Worm (Caenorhabditis elegans) whole organism, L3 larva: ENCODE measurements around the gene npr-40.
A peak's percentile ranks its signal among the peaks of the same experiment; 100 is the strongest.

Experiments
- R02D3.7 ChIP-seq: fragments of 150-350 bp; optimal IDR thresholded peaks from 2 replicates; lab custom pipeline; 2014; ENCODE audit warnings: missing biosample characterization, missing genetic modification characterization
- ZK546.5 ChIP-seq: sonication (generic microtip); optimal IDR thresholded peaks from 2 replicates; lab custom pipeline; 2017; ENCODE audit warnings: missing biosample characterization, missing genetic modification characterization
- aly-2 ChIP-seq: fragments of 150-350 bp; optimal IDR thresholded peaks from 2 replicates; lab custom pipeline; 2014; ENCODE audit warnings: missing biosample characterization, missing genetic modification characterization
- ama-1 ChIP-seq: fragments of 150-350 bp; optimal IDR thresholded peaks from 2 replicates; lab custom pipeline; 2018
- ceh-16 ChIP-seq: sonication (generic microtip); optimal IDR thresholded peaks from 2 replicates; lab custom pipeline; 2017; ENCODE audit warnings: missing biosample characterization, missing genetic modification characterization
- ceh-28 ChIP-seq: fragments of 150-350 bp; optimal IDR thresholded peaks from 2 replicates; lab custom pipeline; 2014; ENCODE audit warnings: missing biosample characterization, missing genetic modification reagents, missing genetic modification characterization
- ceh-82 ChIP-seq: fragments of 150-350 bp; optimal IDR thresholded peaks from 2 replicates; lab custom pipeline; 2014; ENCODE audit warnings: missing biosample characterization, missing genetic modification characterization
- ceh-9 ChIP-seq: sonication (generic microtip); optimal IDR thresholded peaks from 2 replicates; lab custom pipeline; 2018; ENCODE audit warnings: missing biosample characterization, missing genetic modification characterization
- daf-12 ChIP-seq: fragments of 150-350 bp; optimal IDR thresholded peaks from 2 replicates; lab custom pipeline; 2014; ENCODE audit warnings: missing biosample characterization, missing genetic modification reagents, missing genetic modification characterization
- egl-27 ChIP-seq: sonication (generic microtip); optimal IDR thresholded peaks from 4 replicates; lab custom pipeline; 2017; ENCODE audit warnings: missing biosample characterization, missing genetic modification reagents, missing genetic modification characterization
- egl-5 ChIP-seq: fragments of 150-350 bp; optimal IDR thresholded peaks from 2 replicates; lab custom pipeline; 2017; ENCODE audit warnings: missing biosample characterization, missing genetic modification reagents, missing genetic modification characterization, inconsistent platforms
- elt-1 ChIP-seq: fragments of 150-350 bp; optimal IDR thresholded peaks from 2 replicates; lab custom pipeline; 2014; ENCODE audit warnings: missing biosample characterization, missing genetic modification characterization
- elt-2 ChIP-seq: sonication (generic microtip); optimal IDR thresholded peaks from 2 replicates; lab custom pipeline; 2016; ENCODE audit warnings: missing genetic modification reagents, mild to moderate bottlenecking, missing genetic modification characterization, missing compliant biosample characterization
- elt-3 ChIP-seq, 3 experiments: fragments of 150-350 bp in 1 of 3; sonication (generic microtip) in 2 of 3; optimal IDR thresholded peaks; 2 replicates in 2 of 3; 4 replicates in 1 of 3; lab custom pipeline; 2014 to 2017; ENCODE audit warnings: missing biosample characterization in 3 of 3, missing genetic modification characterization in 3 of 3
- eor-1 ChIP-seq, 2 experiments: fragments of 150-350 bp; optimal IDR thresholded peaks; 2 replicates each; lab custom pipeline; 2014 to 2018; ENCODE audit warnings: missing biosample characterization in 2 of 2, missing genetic modification characterization in 2 of 2
- fkh-10 ChIP-seq: sonication (generic microtip); optimal IDR thresholded peaks from 2 replicates; lab custom pipeline; 2017; ENCODE audit warnings: missing biosample characterization, missing genetic modification reagents, missing genetic modification characterization
- fkh-2 ChIP-seq: fragments of 150-350 bp; optimal IDR thresholded peaks from 2 replicates; lab custom pipeline; 2014; ENCODE audit warnings: missing biosample characterization, missing genetic modification reagents, missing genetic modification characterization
- fos-1 ChIP-seq: fragments of 150-350 bp; optimal IDR thresholded peaks from 2 replicates; lab custom pipeline; 2014; ENCODE audit warnings: missing biosample characterization, missing genetic modification characterization
- hmg-11 ChIP-seq: sonication (generic microtip); optimal IDR thresholded peaks from 2 replicates; lab custom pipeline; 2016; ENCODE audit warnings: missing genetic modification characterization, missing compliant biosample characterization
- jun-1 ChIP-seq: fragments of 150-350 bp; optimal IDR thresholded peaks from 2 replicates; lab custom pipeline; 2014; ENCODE audit warnings: missing biosample characterization, missing genetic modification reagents, missing genetic modification characterization
- lin-15B ChIP-seq: fragments of 150-350 bp; optimal IDR thresholded peaks from 2 replicates; lab custom pipeline; 2014; ENCODE audit warnings: missing biosample characterization, missing genetic modification characterization
- lin-39 ChIP-seq: fragments of 150-350 bp; optimal IDR thresholded peaks from 2 replicates; lab custom pipeline; 2018; ENCODE audit warnings: missing biosample characterization, missing genetic modification reagents, missing genetic modification characterization
- lsy-12 ChIP-seq: sonication (generic microtip); optimal IDR thresholded peaks from 2 replicates; lab custom pipeline; 2016; ENCODE audit warnings: mild to moderate bottlenecking, missing genetic modification characterization, missing compliant biosample characterization
- mdl-1 ChIP-seq: fragments of 150-350 bp; optimal IDR thresholded peaks from 2 replicates; lab custom pipeline; 2014; ENCODE audit warnings: missing biosample characterization, missing genetic modification characterization
- mml-1 ChIP-seq: fragments of 150-350 bp; sonication (generic microtip); optimal IDR thresholded peaks from 3 replicates; lab custom pipeline; 2014; ENCODE audit warnings: missing biosample characterization, missing genetic modification characterization
- nfya-1 ChIP-seq: sonication (generic microtip); optimal IDR thresholded peaks from 2 replicates; lab custom pipeline; 2017; ENCODE audit warnings: missing genetic modification characterization, mild to moderate bottlenecking, missing compliant biosample characterization, antibody characterized with exemption, moderate library complexity; ENCODE audit not compliant: insufficient read depth
- nhr-11 ChIP-seq: fragments of 150-350 bp; optimal IDR thresholded peaks from 2 replicates; lab custom pipeline; 2014; ENCODE audit warnings: missing biosample characterization, missing genetic modification characterization
- nhr-12 ChIP-seq: fragments of 150-350 bp; optimal IDR thresholded peaks from 2 replicates; lab custom pipeline; 2014; ENCODE audit warnings: missing biosample characterization, missing genetic modification characterization
- nhr-23 ChIP-seq: fragments of 150-350 bp; optimal IDR thresholded peaks from 2 replicates; lab custom pipeline; 2014; ENCODE audit warnings: missing biosample characterization, missing genetic modification reagents, missing genetic modification characterization
- nhr-237 ChIP-seq: fragments of 150-350 bp; optimal IDR thresholded peaks from 2 replicates; lab custom pipeline; 2014; ENCODE audit warnings: missing biosample characterization, missing genetic modification characterization
- nhr-25 ChIP-seq: sonication (generic microtip); optimal IDR thresholded peaks from 2 replicates; lab custom pipeline; 2017; ENCODE audit warnings: missing biosample characterization, missing genetic modification characterization
- nhr-28 ChIP-seq: fragments of 150-350 bp; optimal IDR thresholded peaks from 2 replicates; lab custom pipeline; 2014; ENCODE audit warnings: missing biosample characterization, missing genetic modification characterization
- nhr-43 ChIP-seq: sonication (generic microtip); optimal IDR thresholded peaks from 2 replicates; lab custom pipeline; 2016; ENCODE audit warnings: mild to moderate bottlenecking, missing genetic modification characterization, missing compliant biosample characterization; ENCODE audit not compliant: poor library complexity, severe bottlenecking
- nhr-67 ChIP-seq: fragments of 150-350 bp; optimal IDR thresholded peaks from 2 replicates; lab custom pipeline; 2014; ENCODE audit warnings: missing biosample characterization, missing genetic modification characterization
- nhr-76 ChIP-seq: fragments of 150-350 bp; sonication (generic microtip); optimal IDR thresholded peaks from 5 replicates; lab custom pipeline; 2014; ENCODE audit warnings: missing biosample characterization, missing genetic modification characterization
- nhr-77 ChIP-seq: fragments of 150-350 bp; optimal IDR thresholded peaks from 2 replicates; lab custom pipeline; 2014; ENCODE audit warnings: missing biosample characterization, missing genetic modification characterization
- pha-4 ChIP-seq: fragments of 150-350 bp; optimal IDR thresholded peaks from 2 replicates; lab custom pipeline; 2014; ENCODE audit warnings: missing biosample characterization, missing genetic modification reagents, missing genetic modification characterization
- pqm-1 ChIP-seq: fragments of 150-350 bp; optimal IDR thresholded peaks from 2 replicates; lab custom pipeline; 2017; ENCODE audit warnings: missing biosample characterization, missing genetic modification characterization, inconsistent platforms
- sea-2 ChIP-seq: fragments of 150-350 bp; sonication (generic microtip); optimal IDR thresholded peaks from 4 replicates; lab custom pipeline; 2014; ENCODE audit warnings: missing biosample characterization, missing genetic modification reagents, missing genetic modification characterization
- skn-1 ChIP-seq: fragments of 150-350 bp; optimal IDR thresholded peaks from 2 replicates; lab custom pipeline; 2014; ENCODE audit warnings: missing biosample characterization, missing genetic modification characterization
- snpc-4 ChIP-seq: fragments of 150-350 bp; optimal IDR thresholded peaks from 2 replicates; lab custom pipeline; 2014; ENCODE audit warnings: missing biosample characterization, missing genetic modification characterization
- tbx-2 ChIP-seq: sonication (generic microtip); optimal IDR thresholded peaks from 2 replicates; lab custom pipeline; 2016; ENCODE audit warnings: mild to moderate bottlenecking, missing genetic modification characterization, missing compliant biosample characterization
- unc-39 ChIP-seq: sonication (generic microtip); optimal IDR thresholded peaks from 4 replicates; lab custom pipeline; 2017; ENCODE audit warnings: missing biosample characterization, missing genetic modification characterization
- unc-62 ChIP-seq: fragments of 150-350 bp; sonication (generic microtip); optimal IDR thresholded peaks from 4 replicates; lab custom pipeline; 2014; ENCODE audit warnings: missing biosample characterization, missing genetic modification reagents, missing genetic modification characterization
- zag-1 ChIP-seq: fragments of 150-350 bp; optimal IDR thresholded peaks from 2 replicates; lab custom pipeline; 2014; ENCODE audit warnings: missing biosample characterization, missing genetic modification characterization
- ztf-11 ChIP-seq: fragments of 150-350 bp; optimal IDR thresholded peaks from 2 replicates; lab custom pipeline; 2014; ENCODE audit warnings: missing biosample characterization, missing genetic modification characterization
- ztf-4 ChIP-seq: fragments of 150-350 bp; optimal IDR thresholded peaks from 2 replicates; lab custom pipeline; 2014; ENCODE audit warnings: missing biosample characterization, missing genetic modification characterization

Gene npr-40

DNA sequence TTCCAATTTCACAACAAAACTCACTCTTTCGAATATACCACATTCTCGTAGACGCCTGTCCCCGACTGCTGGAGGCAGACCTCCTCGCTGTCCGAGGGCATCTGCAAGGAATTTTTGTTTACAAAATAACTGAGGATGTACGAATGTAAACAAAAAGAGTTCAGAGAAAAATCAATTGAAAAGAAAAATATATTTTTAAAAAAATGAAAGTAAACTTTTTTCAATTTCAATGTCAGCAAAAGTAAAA is 27.5 kb downstream of the npr-40 start, which contains the start of gene mrp-5:
mrp-5 (minus strand) TSS at position 101 of the 247 bp plus-strand sequence.
- no peak for TF ChIP-seq fkh-10 (GFP tag; lab: Kevin White, UChicago)
- no peak for TF ChIP-seq mml-1 (tag; lab: Kevin White, UChicago)
- TF ChIP-seq unc-39 = no peak
- no peak for TF ChIP-seq fos-1 (tag; lab: Kevin White, UChicago)
- no peak for TF ChIP-seq lin-39
- no peak for TF ChIP-seq jun-1
- TF ChIP-seq ZK546.5 (tag; lab: Kevin White, UChicago) = no peak

ce11 chrX:14946464-14947354 is 28.1 kb downstream of the npr-40 start:
- TF ChIP-seq pqm-1 (tag; lab: Kevin White, UChicago) = peak; percentile 94
- TF ChIP-seq egl-5 (tag; lab: Kevin White, UChicago) = peak; percentile 73
- TF ChIP-seq jun-1 = peak; percentile 52
- no peak for TF ChIP-seq fos-1 (tag; lab: Kevin White, UChicago)
- TF ChIP-seq nhr-28 = no peak
- TF ChIP-seq nhr-67 (tag; lab: Kevin White, UChicago) = no peak
- no peak for TF ChIP-seq mml-1 (tag; lab: Kevin White, UChicago)
- TF ChIP-seq nhr-76 (tag; lab: Kevin White, UChicago) = no peak
- TF ChIP-seq eor-1 (tag; optimal IDR thresholded peaks at IDR 0.05; lab: Kevin White, UChicago) = no peak
- no peak for TF ChIP-seq nhr-11 (tag; lab: Kevin White, UChicago)
- peak; percentile 20 for TF ChIP-seq nhr-43 (tag; lab: Kevin White, UChicago)
- no peak for TF ChIP-seq zag-1
- no peak for TF ChIP-seq nhr-25 (tag; lab: Kevin White, UChicago)
- no peak for TF ChIP-seq egl-27 (tag; lab: Kevin White, UChicago)
- peak; percentile 99 for TF ChIP-seq elt-2 (tag; lab: Kevin White, UChicago)
- TF ChIP-seq aly-2 (tag; lab: Kevin White, UChicago) = no peak
- TF ChIP-seq ztf-11 = no peak
- no peak for TF ChIP-seq ama-1 (lab: Kevin White, UChicago)
- peak; percentile 45 for TF ChIP-seq pha-4
- no peak for TF ChIP-seq ceh-16
- TF ChIP-seq tbx-2 = no peak
- TF ChIP-seq ceh-28 (tag; lab: Kevin White, UChicago) = no peak
- TF ChIP-seq nhr-77 (tag; lab: Kevin White, UChicago) = no peak
- no peak for TF ChIP-seq lsy-12
- TF ChIP-seq nhr-237 (tag; lab: Kevin White, UChicago) = no peak
- TF ChIP-seq daf-12 (tag; lab: Kevin White, UChicago) = no peak
- TF ChIP-seq ceh-82 (tag; lab: Kevin White, UChicago) = no peak
- TF ChIP-seq elt-3 (tag; optimal IDR thresholded peaks at IDR 0.05; lab: Kevin White, UChicago) = no peak
- no peak for TF ChIP-seq unc-39
- peak; percentile 77 for TF ChIP-seq lin-15B
- TF ChIP-seq nfya-1 (tag; lab: Kevin White, UChicago) = peak; percentile 30
- TF ChIP-seq nhr-23 (tag; lab: Kevin White, UChicago) = no peak
- no peak for TF ChIP-seq fkh-2
- TF ChIP-seq nhr-12 (tag; lab: Kevin White, UChicago) = no peak
- no peak for TF ChIP-seq fkh-10 (GFP tag; lab: Kevin White, UChicago)
- TF ChIP-seq ztf-4 = no peak
- TF ChIP-seq skn-1 (tag; lab: Kevin White, UChicago) = no peak
- no peak for TF ChIP-seq ZK546.5 (tag; lab: Kevin White, UChicago)
- no peak for TF ChIP-seq lin-39
- TF ChIP-seq R02D3.7 = no peak
- no peak for TF ChIP-seq hmg-11 (tag; lab: Kevin White, UChicago)
- TF ChIP-seq unc-62 = no peak
- TF ChIP-seq ceh-9 = no peak
- TF ChIP-seq elt-1 = no peak
- TF ChIP-seq snpc-4 (tag; lab: Kevin White, UChicago) = peak; percentile 2
- no peak for TF ChIP-seq sea-2
- TF ChIP-seq mdl-1 = no peak
